Fruit fly (Drosophila melanogaster): Measurements from ENCODE around the gene CG34428.

DNA sequence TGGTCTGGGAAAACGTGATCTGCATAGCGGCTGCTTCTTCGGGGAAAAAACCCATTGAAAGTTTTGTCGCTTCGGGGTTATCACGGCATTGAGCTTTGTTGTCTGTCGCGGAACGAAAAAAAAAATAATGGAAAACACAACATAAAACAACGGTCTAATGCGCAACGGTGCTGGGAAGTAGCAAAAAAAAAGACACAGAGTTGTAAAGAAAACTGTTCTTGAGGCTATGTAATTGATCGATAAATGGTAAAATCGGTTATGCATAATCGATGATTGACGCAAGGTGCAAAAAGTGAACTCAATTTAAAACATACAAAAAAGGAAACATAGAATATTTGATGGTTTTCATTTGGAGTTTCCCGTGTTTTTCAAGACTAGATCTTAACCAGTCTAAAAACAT lies 30.2 kb upstream of the CG34428 start:
- TF ChIP-seq EcR (GFP tag; optimal IDR thresholded peaks at IDR 0.05) = no peak
- no peak for TF ChIP-seq Snoo (tag; optimal IDR thresholded peaks at IDR 0.05)
- TF ChIP-seq rn (GFP tag; IDR thresholded peaks at IDR 0.05) = no peak
- no peak for TF ChIP-seq CG9948 (tag; optimal IDR thresholded peaks at IDR 0.05)
- no peak for TF ChIP-seq CG4496 (GFP tag; IDR thresholded peaks at IDR 0.05)
- TF ChIP-seq fd96Ca (GFP tag; IDR thresholded peaks at IDR 0.05) = no peak
- no peak for TF ChIP-seq CG15710 (tag; optimal IDR thresholded peaks at IDR 0.05)
- no peak for TF ChIP-seq CG17806 (tag; optimal IDR thresholded peaks at IDR 0.05)
- no peak for TF ChIP-seq CG8159 (tag; optimal IDR thresholded peaks at IDR 0.05)
- no peak for TF ChIP-seq Pif1B (GFP tag; optimal IDR thresholded peaks at IDR 0.05)
- TF ChIP-seq CG13204 (GFP tag; optimal IDR thresholded peaks at IDR 0.05) = no peak
- no peak for TF ChIP-seq gl (tag; optimal IDR thresholded peaks at IDR 0.05)
- TF ChIP-seq CG32121 (GFP tag; IDR thresholded peaks at IDR 0.05) = no peak
- no peak for TF ChIP-seq D1 (tag; optimal IDR thresholded peaks at IDR 0.05)

Measured in whole organism, pupa.